Fruit fly (Drosophila melanogaster): ENCODE results near the gene CG10809.

dm6 chr3L:9832125-9832524 is 27.6 kb downstream of the CG10809 start:
- TF ChIP-seq h (GFP tag; optimal IDR thresholded peaks at IDR 0.05) (no peak), GATAd (GFP tag; optimal IDR thresholded peaks at IDR 0.05) (no peak), Myc (optimal IDR thresholded peaks at IDR 0.05) (no peak), Dif (GFP tag; optimal IDR thresholded peaks at IDR 0.05; ENCODE audit: partially characterized antibody) (no peak), usp (GFP tag; optimal IDR thresholded peaks at IDR 0.05) (no peak), lola (GFP tag; optimal IDR thresholded peaks at IDR 0.05) (no peak)

Data from whole organism, wandering third instar larva.